Worm (Caenorhabditis elegans): ENCODE data around the gene clec-258.

DNA sequence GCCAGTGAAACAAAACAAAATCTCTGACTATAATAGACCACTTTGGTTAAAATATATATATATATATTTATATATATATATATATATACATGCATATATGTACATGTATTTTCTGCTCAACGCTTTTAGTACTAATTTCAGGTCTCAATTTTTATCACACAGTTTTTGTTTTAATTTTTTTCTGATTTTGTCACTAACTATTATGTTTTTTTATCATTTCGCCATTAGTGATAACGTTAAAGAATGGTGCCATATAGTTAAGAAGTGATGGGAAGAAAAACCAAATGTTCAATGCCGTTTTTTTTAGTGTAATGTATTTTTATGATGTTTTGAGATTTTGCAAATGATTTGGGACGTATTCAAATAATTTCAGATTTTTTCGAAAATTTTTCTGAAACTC lies 33.9 kb upstream of the clec-258 start:
- no peak for TF ChIP-seq cog-1 (tag; optimal IDR thresholded peaks at IDR 0.05)
- no peak for TF ChIP-seq tab-1 (GFP tag; IDR thresholded peaks at IDR 0.05)
- no peak for TF ChIP-seq flt-1 (GFP tag; IDR thresholded peaks at IDR 0.05)
- TF ChIP-seq ztf-23 (GFP tag; IDR thresholded peaks at IDR 0.05) = no peak
- TF ChIP-seq T22C8.4 (GFP tag; IDR thresholded peaks at IDR 0.05) = no peak
- TF ChIP-seq ztf-29 (GFP tag; IDR thresholded peaks at IDR 0.05) = no peak
